Worm (Caenorhabditis elegans) whole organism, mixed stage, embryonic: ENCODE measurements around the gene T08B1.1.

Experiments
- M03D4.4 ChIP-seq: sonication (generic microtip); optimal IDR thresholded peaks from 2 replicates; lab custom pipeline; 2017; ENCODE audit warnings: mild to moderate bottlenecking, missing genetic modification characterization, missing compliant biosample characterization
- bed-3 ChIP-seq: fragments of 200-800 bp; sonication (Bioruptor generic); optimal IDR thresholded peaks from 3 replicates; lab custom pipeline; 2018; ENCODE audit warnings: mild to moderate bottlenecking, missing genetic modification characterization, moderate library complexity, missing compliant biosample characterization
- ceh-39 ChIP-seq: fragments of 150-350 bp; optimal IDR thresholded peaks from 2 replicates; lab custom pipeline; 2014; ENCODE audit warnings: missing biosample characterization, missing genetic modification characterization
- ceh-83 ChIP-seq: fragments of 200-800 bp; sonication (Bioruptor generic); optimal IDR thresholded peaks from 2 replicates; lab custom pipeline; 2018; ENCODE audit warnings: mild to moderate bottlenecking, missing genetic modification characterization, missing compliant biosample characterization
- elt-1 ChIP-seq: sonication (generic microtip); optimal IDR thresholded peaks from 2 replicates; lab custom pipeline; 2017; ENCODE audit warnings: missing genetic modification characterization, mild to moderate bottlenecking, missing compliant biosample characterization, antibody characterized with exemption, moderate library complexity, borderline replicate concordance; ENCODE audit not compliant: insufficient read depth
- elt-3 ChIP-seq: fragments of 150-350 bp; optimal IDR thresholded peaks from 2 replicates; lab custom pipeline; 2014; ENCODE audit warnings: missing biosample characterization, missing genetic modification characterization
- flh-1 ChIP-seq: fragments of 200-800 bp; sonication (Bioruptor generic); optimal IDR thresholded peaks from 2 replicates; lab custom pipeline; 2018; ENCODE audit warnings: mild to moderate bottlenecking, missing genetic modification characterization, moderate library complexity, missing compliant biosample characterization
- ham-2 ChIP-seq: fragments of 200-800 bp; sonication (Bioruptor generic); optimal IDR thresholded peaks from 2 replicates; lab custom pipeline; 2018; ENCODE audit warnings: mild to moderate bottlenecking, missing genetic modification characterization, missing compliant biosample characterization
- lin-13 ChIP-seq: fragments of 150-350 bp; optimal IDR thresholded peaks from 2 replicates; lab custom pipeline; 2014; ENCODE audit warnings: missing biosample characterization, missing genetic modification characterization
- lin-32 ChIP-seq: fragments of 200-800 bp; sonication (Bioruptor generic); optimal IDR thresholded peaks from 2 replicates; lab custom pipeline; 2018; ENCODE audit warnings: mild to moderate bottlenecking, missing genetic modification characterization, missing compliant biosample characterization
- lsy-2 ChIP-seq: fragments of 150-350 bp; optimal IDR thresholded peaks from 2 replicates; lab custom pipeline; 2014; ENCODE audit warnings: missing biosample characterization, missing genetic modification characterization
- mab-5 ChIP-seq: fragments of 150-350 bp; optimal IDR thresholded peaks from 2 replicates; lab custom pipeline; 2014; ENCODE audit warnings: missing biosample characterization, missing genetic modification characterization
- mep-1 ChIP-seq: fragments of 150-350 bp; optimal IDR thresholded peaks from 2 replicates; lab custom pipeline; 2017; ENCODE audit warnings: missing biosample characterization, missing genetic modification reagents, missing genetic modification characterization, inconsistent platforms
- mls-2 ChIP-seq: sonication (generic microtip); optimal IDR thresholded peaks from 2 replicates; lab custom pipeline; 2016; ENCODE audit warnings: mild to moderate bottlenecking, missing genetic modification characterization, moderate library complexity, missing compliant biosample characterization
- nhr-12 ChIP-seq: fragments of 150-350 bp; optimal IDR thresholded peaks from 2 replicates; lab custom pipeline; 2014; ENCODE audit warnings: missing biosample characterization, missing genetic modification characterization
- nhr-2 ChIP-seq: fragments of 150-350 bp; optimal IDR thresholded peaks from 2 replicates; lab custom pipeline; 2014; ENCODE audit warnings: missing biosample characterization, missing genetic modification characterization
- nhr-28 ChIP-seq: fragments of 150-350 bp; optimal IDR thresholded peaks from 2 replicates; lab custom pipeline; 2014; ENCODE audit warnings: missing biosample characterization, missing genetic modification characterization
- nhr-76 ChIP-seq: sonication (generic microtip); optimal IDR thresholded peaks from 2 replicates; lab custom pipeline; 2017; ENCODE audit warnings: missing biosample characterization, missing genetic modification characterization
- sem-2 ChIP-seq: fragments of 200-800 bp; sonication (Bioruptor generic); optimal IDR thresholded peaks from 2 replicates; lab custom pipeline; 2018; ENCODE audit warnings: mild to moderate bottlenecking, missing genetic modification characterization, missing compliant biosample characterization
- snpc-4 ChIP-seq: fragments of 150-350 bp; optimal IDR thresholded peaks from 2 replicates; lab custom pipeline; 2014; ENCODE audit warnings: missing biosample characterization, missing genetic modification characterization
- sptf-1 ChIP-seq: sonication (generic microtip); optimal IDR thresholded peaks from 2 replicates; lab custom pipeline; 2017; ENCODE audit warnings: mild to moderate bottlenecking, missing genetic modification characterization, moderate library complexity, missing compliant biosample characterization
- tbx-8 ChIP-seq: fragments of 200-800 bp; sonication (Bioruptor generic); optimal IDR thresholded peaks from 2 replicates; lab custom pipeline; 2018; ENCODE audit warnings: mild to moderate bottlenecking, missing genetic modification characterization, moderate library complexity, missing compliant biosample characterization
- unc-120 ChIP-seq: sonication (generic microtip); optimal IDR thresholded peaks from 2 replicates; lab custom pipeline; 2017; ENCODE audit warnings: missing genetic modification characterization, missing compliant biosample characterization; ENCODE audit not compliant: poor library complexity, severe bottlenecking
- unc-39 ChIP-seq: fragments of 150-350 bp; optimal IDR thresholded peaks from 2 replicates; lab custom pipeline; 2014; ENCODE audit warnings: missing biosample characterization, missing genetic modification characterization
- ztf-11 ChIP-seq: fragments of 150-350 bp; optimal IDR thresholded peaks from 2 replicates; lab custom pipeline; 2014; ENCODE audit warnings: missing biosample characterization, missing genetic modification characterization

The T08B1.1 gene

DNA sequence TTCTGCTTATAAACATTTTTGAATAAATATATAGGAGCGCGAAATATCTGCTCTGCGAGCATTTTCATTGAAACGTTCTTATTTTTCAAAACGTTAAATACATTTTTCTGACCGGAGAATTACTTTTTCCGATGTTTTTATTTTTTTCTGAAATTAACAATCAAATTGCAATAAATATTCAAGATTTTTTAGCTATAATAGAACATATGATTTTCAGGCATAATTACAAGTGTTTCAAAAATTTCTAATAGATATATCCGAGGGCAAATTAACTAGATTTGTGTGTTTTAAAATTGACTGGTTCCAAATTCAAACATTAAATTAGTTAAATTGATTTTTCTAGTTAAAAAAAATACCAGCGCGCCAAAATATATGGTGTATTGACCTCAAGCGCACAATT, 7.9 kb downstream of the T08B1.1 start, which contains the start of gene T08B1.4:
Gene T08B1.4, plus strand, starts transcription at position 301 of the 400 bp plus-strand sequence.
- TF ChIP-seq nhr-76 (no peak), lin-13 (tag; lab: Kevin White, UChicago) (no peak), tbx-8 (no peak), nhr-2 (tag; lab: Kevin White, UChicago) (no peak), elt-1 (tag; lab: Kevin White, UChicago) (no peak)

DNA sequence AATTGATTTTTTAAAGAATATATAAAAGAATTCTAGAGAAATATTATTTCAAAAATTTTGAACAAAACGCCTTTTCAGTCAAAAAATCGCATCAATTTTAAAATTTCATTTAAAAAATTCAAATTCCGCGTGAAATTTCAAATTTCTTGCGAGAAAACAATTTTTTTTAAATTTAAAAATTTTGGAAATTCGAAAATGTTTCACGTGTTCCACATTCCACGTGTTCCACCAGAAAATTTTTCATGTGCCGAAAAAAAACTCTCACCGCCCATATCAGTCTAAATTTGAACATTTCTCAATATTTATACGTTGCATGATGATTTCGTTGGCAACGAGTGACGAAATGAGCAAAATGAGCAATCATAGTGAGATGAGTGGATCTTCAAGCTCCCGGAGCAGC, 11.8 kb downstream of the T08B1.1 start, which contains the start of gene fbxa-201:
Gene fbxa-201, plus strand, starts transcription at position 301 of the 400 bp plus-strand sequence.
- no peak for TF ChIP-seq bed-3 (GFP tag; lab: Kevin White, UChicago)
- TF ChIP-seq snpc-4 (tag; lab: Kevin White, UChicago), result no peak

DNA sequence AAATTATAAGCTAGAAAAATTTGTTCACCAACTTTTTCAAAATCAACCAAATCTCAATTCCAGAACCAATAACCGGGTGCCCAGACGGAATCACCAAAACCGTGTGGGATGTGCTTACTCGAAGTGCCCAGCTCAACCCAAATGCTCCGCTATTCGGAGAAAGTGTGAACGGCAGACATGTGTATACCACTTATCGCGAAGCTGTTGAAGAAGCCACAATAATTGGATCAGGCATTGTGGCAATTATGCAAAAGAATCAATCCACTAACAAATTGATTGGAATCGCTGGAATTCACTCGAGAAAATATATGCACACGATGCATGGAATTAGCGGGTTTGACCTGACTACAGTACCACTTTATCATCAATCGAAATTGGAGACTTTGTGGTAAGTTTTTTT, 17.2 kb downstream of the T08B1.1 start:
- no peak for TF ChIP-seq unc-120
- no peak for TF ChIP-seq lsy-2 (tag; lab: Kevin White, UChicago)
- no peak for TF ChIP-seq nhr-28 (tag; lab: Kevin White, UChicago)

DNA sequence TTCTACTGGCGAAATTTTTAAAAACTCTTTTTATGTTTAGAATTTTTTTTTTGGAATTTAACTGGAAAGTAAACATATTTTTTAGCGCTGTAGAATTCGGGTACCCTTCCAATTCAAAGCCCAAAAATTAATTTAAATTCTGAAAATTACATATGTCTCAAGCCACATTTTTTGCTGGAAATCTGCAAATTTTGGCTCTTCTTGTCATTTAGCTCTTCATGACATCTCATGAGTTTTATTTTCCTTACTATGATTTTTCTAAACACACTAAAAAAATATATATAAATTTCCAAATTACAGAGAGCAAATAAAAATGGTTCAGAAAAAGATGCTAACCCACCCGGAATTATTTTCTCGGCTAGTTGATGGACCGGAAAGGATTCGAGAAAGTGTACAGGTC, 17.6 kb downstream of the T08B1.1 start, which contains the start of gene acs-3:
Gene acs-3, plus strand, starts transcription at position 301 of the 400 bp plus-strand sequence.
- TF ChIP-seq nhr-28 (tag; lab: Kevin White, UChicago) (no peak), mab-5 (tag; lab: Kevin White, UChicago) (no peak), sem-2 (GFP tag; lab: Kevin White, UChicago) (no peak), lin-32 (no peak)

DNA sequence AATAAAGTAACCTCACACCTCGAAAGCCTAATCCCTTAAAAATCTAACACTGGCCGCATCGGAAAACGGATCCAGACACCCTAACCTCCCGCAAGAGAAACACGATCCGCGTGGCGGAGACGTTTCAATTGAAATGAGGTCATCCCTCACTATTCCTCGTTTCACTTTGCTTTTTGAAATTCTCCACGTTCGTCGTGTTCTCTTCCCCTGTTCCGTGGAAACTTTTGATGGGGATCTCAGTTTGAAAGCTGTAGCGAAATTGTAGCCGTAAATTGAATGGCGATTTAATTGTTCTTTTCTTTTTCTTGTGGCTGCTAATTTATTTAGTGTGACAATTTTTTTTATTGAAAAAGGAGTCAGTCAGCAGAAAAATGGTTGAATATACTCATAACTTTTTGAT, 18.0 kb downstream of the T08B1.1 start:
- TF ChIP-seq snpc-4 (tag; lab: Kevin White, UChicago) (no peak), mls-2 (no peak), tbx-8 (no peak), ceh-83 (no peak)

DNA sequence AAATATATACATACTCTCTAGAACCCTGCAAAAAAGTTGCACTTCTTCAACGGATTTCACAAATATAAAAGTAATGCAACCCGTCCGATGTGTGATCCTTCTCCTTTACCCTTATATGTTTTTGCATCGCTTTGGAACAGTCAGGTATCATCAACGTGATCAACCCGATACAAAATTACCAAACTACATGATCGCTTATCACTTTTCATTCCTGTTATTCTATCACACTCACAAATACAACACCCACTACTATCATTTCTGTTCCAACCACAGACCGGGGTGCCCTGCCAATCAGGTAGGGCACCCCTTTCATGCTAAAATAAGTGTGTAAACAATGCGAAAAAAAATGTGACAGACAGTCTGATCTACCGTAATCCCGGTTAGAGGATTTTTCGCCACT, 19.9 kb downstream of the T08B1.1 start:
- no peak for TF ChIP-seq nhr-12 (tag; lab: Kevin White, UChicago)
- no peak for TF ChIP-seq M03D4.4
- no peak for TF ChIP-seq unc-120
- TF ChIP-seq snpc-4 (tag; lab: Kevin White, UChicago), result no peak
- TF ChIP-seq bed-3 (GFP tag; lab: Kevin White, UChicago), result no peak
- no peak for TF ChIP-seq ham-2 (GFP tag; lab: Kevin White, UChicago)
- no peak for TF ChIP-seq flh-1 (GFP tag; lab: Kevin White, UChicago)
- TF ChIP-seq mep-1 (tag; lab: Kevin White, UChicago), result no peak
- no peak for TF ChIP-seq unc-39 (tag; lab: Kevin White, UChicago)
- TF ChIP-seq elt-3 (tag; lab: Kevin White, UChicago), result no peak

DNA sequence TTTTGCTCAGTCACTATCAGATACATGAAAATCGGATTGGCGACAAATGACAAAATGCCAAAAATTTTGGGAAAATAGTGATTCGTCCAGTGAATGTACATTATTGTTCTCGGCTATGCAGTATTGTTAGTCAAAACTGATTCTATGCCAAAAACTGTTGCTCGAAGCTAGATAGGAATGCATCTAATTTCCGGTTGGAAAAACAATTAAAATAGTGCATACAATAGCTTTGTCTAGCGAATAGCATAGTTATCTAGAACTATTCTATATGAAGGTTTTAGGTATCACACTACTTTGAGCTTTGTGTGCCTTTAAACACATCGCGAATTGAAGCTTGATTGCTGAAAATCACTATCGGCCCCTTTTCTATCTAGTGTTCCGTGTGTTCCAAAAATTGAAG, 22.0 kb downstream of the T08B1.1 start, which contains the start of gene srj-15:
Gene srj-15, minus strand, starts transcription at position 101 of the 400 bp plus-strand sequence.
- no peak for TF ChIP-seq tbx-8

DNA sequence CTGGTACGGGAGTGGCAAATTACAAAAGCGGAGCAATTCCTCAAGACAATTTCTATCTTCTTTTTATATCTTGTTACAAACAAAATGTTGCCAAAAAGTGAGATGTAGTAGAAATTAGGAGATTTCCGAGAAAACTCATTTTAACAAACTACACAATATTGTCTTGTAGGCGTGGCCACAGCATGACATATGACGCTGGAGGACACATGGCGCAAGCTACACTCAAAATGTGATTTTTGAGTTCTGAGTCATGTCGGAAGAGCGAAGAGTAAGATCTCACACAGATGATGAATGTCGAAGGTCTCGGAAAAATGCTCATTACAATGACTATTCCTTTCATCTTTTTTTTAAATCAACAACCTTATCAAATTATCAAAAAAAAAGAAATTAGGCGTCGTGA, 25.4 kb downstream of the T08B1.1 start, which contains the start of gene Y40B10B.1:
Gene Y40B10B.1, minus strand, starts transcription at position 101 of the 400 bp plus-strand sequence.
- TF ChIP-seq nhr-76, result no peak
- TF ChIP-seq lin-32, result no peak
- no peak for TF ChIP-seq ceh-39
- TF ChIP-seq unc-39 (tag; lab: Kevin White, UChicago), result no peak
- no peak for TF ChIP-seq nhr-28 (tag; lab: Kevin White, UChicago)
- no peak for TF ChIP-seq ham-2 (GFP tag; lab: Kevin White, UChicago)
- no peak for TF ChIP-seq snpc-4 (tag; lab: Kevin White, UChicago)
- no peak for TF ChIP-seq ztf-11
- no peak for TF ChIP-seq sptf-1 (tag; lab: Kevin White, UChicago)
